Worm (Caenorhabditis elegans) whole organism, L3 larva: ENCODE measurements around the gene K12B6.4.

ENCODE experiments used
- aly-2 ChIP-seq: fragments of 150-350 bp; optimal IDR thresholded peaks from 2 replicates; lab custom pipeline; 2014; ENCODE audit warnings: missing biosample characterization, missing genetic modification characterization
- ceh-28 ChIP-seq: fragments of 150-350 bp; optimal IDR thresholded peaks from 2 replicates; lab custom pipeline; 2014; ENCODE audit warnings: missing biosample characterization, missing genetic modification reagents, missing genetic modification characterization
- ceh-9 ChIP-seq: sonication (generic microtip); optimal IDR thresholded peaks from 2 replicates; lab custom pipeline; 2018; ENCODE audit warnings: missing biosample characterization, missing genetic modification characterization
- daf-12 ChIP-seq: fragments of 150-350 bp; optimal IDR thresholded peaks from 2 replicates; lab custom pipeline; 2014; ENCODE audit warnings: missing biosample characterization, missing genetic modification reagents, missing genetic modification characterization
- egl-27 ChIP-seq: sonication (generic microtip); optimal IDR thresholded peaks from 4 replicates; lab custom pipeline; 2017; ENCODE audit warnings: missing biosample characterization, missing genetic modification reagents, missing genetic modification characterization
- egl-5 ChIP-seq: fragments of 150-350 bp; optimal IDR thresholded peaks from 2 replicates; lab custom pipeline; 2017; ENCODE audit warnings: missing biosample characterization, missing genetic modification reagents, missing genetic modification characterization, inconsistent platforms
- elt-1 ChIP-seq: fragments of 150-350 bp; optimal IDR thresholded peaks from 2 replicates; lab custom pipeline; 2014; ENCODE audit warnings: missing biosample characterization, missing genetic modification characterization
- elt-3 ChIP-seq, 3 experiments: fragments of 150-350 bp in 1 of 3; sonication (generic microtip) in 2 of 3; optimal IDR thresholded peaks; 2 replicates in 2 of 3; 4 replicates in 1 of 3; lab custom pipeline; 2014 to 2017; ENCODE audit warnings: missing biosample characterization in 3 of 3, missing genetic modification characterization in 3 of 3
- eor-1 ChIP-seq, 2 experiments: fragments of 150-350 bp; optimal IDR thresholded peaks; 2 replicates each; lab custom pipeline; 2014 to 2018; ENCODE audit warnings: missing biosample characterization in 2 of 2, missing genetic modification characterization in 2 of 2
- fkh-10 ChIP-seq: sonication (generic microtip); optimal IDR thresholded peaks from 2 replicates; lab custom pipeline; 2017; ENCODE audit warnings: missing biosample characterization, missing genetic modification reagents, missing genetic modification characterization
- hmg-11 ChIP-seq: sonication (generic microtip); optimal IDR thresholded peaks from 2 replicates; lab custom pipeline; 2016; ENCODE audit warnings: missing genetic modification characterization, missing compliant biosample characterization
- jun-1 ChIP-seq: fragments of 150-350 bp; optimal IDR thresholded peaks from 2 replicates; lab custom pipeline; 2014; ENCODE audit warnings: missing biosample characterization, missing genetic modification reagents, missing genetic modification characterization
- lin-15B ChIP-seq: fragments of 150-350 bp; optimal IDR thresholded peaks from 2 replicates; lab custom pipeline; 2014; ENCODE audit warnings: missing biosample characterization, missing genetic modification characterization
- lin-39 ChIP-seq: fragments of 150-350 bp; optimal IDR thresholded peaks from 2 replicates; lab custom pipeline; 2018; ENCODE audit warnings: missing biosample characterization, missing genetic modification reagents, missing genetic modification characterization
- lsy-12 ChIP-seq: sonication (generic microtip); optimal IDR thresholded peaks from 2 replicates; lab custom pipeline; 2016; ENCODE audit warnings: mild to moderate bottlenecking, missing genetic modification characterization, missing compliant biosample characterization
- mdl-1 ChIP-seq: fragments of 150-350 bp; optimal IDR thresholded peaks from 2 replicates; lab custom pipeline; 2014; ENCODE audit warnings: missing biosample characterization, missing genetic modification characterization
- mml-1 ChIP-seq: fragments of 150-350 bp; sonication (generic microtip); optimal IDR thresholded peaks from 3 replicates; lab custom pipeline; 2014; ENCODE audit warnings: missing biosample characterization, missing genetic modification characterization
- nfya-1 ChIP-seq: sonication (generic microtip); optimal IDR thresholded peaks from 2 replicates; lab custom pipeline; 2017; ENCODE audit warnings: missing genetic modification characterization, mild to moderate bottlenecking, missing compliant biosample characterization, antibody characterized with exemption, moderate library complexity; ENCODE audit not compliant: insufficient read depth
- nhr-11 ChIP-seq: fragments of 150-350 bp; optimal IDR thresholded peaks from 2 replicates; lab custom pipeline; 2014; ENCODE audit warnings: missing biosample characterization, missing genetic modification characterization
- nhr-12 ChIP-seq: fragments of 150-350 bp; optimal IDR thresholded peaks from 2 replicates; lab custom pipeline; 2014; ENCODE audit warnings: missing biosample characterization, missing genetic modification characterization
- nhr-25 ChIP-seq: sonication (generic microtip); optimal IDR thresholded peaks from 2 replicates; lab custom pipeline; 2017; ENCODE audit warnings: missing biosample characterization, missing genetic modification characterization
- nhr-28 ChIP-seq: fragments of 150-350 bp; optimal IDR thresholded peaks from 2 replicates; lab custom pipeline; 2014; ENCODE audit warnings: missing biosample characterization, missing genetic modification characterization
- nhr-43 ChIP-seq: sonication (generic microtip); optimal IDR thresholded peaks from 2 replicates; lab custom pipeline; 2016; ENCODE audit warnings: mild to moderate bottlenecking, missing genetic modification characterization, missing compliant biosample characterization; ENCODE audit not compliant: poor library complexity, severe bottlenecking
- nhr-67 ChIP-seq: fragments of 150-350 bp; optimal IDR thresholded peaks from 2 replicates; lab custom pipeline; 2014; ENCODE audit warnings: missing biosample characterization, missing genetic modification characterization
- nhr-76 ChIP-seq: fragments of 150-350 bp; sonication (generic microtip); optimal IDR thresholded peaks from 5 replicates; lab custom pipeline; 2014; ENCODE audit warnings: missing biosample characterization, missing genetic modification characterization
- nhr-77 ChIP-seq: fragments of 150-350 bp; optimal IDR thresholded peaks from 2 replicates; lab custom pipeline; 2014; ENCODE audit warnings: missing biosample characterization, missing genetic modification characterization
- pha-4 ChIP-seq: fragments of 150-350 bp; optimal IDR thresholded peaks from 2 replicates; lab custom pipeline; 2014; ENCODE audit warnings: missing biosample characterization, missing genetic modification reagents, missing genetic modification characterization
- pqm-1 ChIP-seq: fragments of 150-350 bp; optimal IDR thresholded peaks from 2 replicates; lab custom pipeline; 2017; ENCODE audit warnings: missing biosample characterization, missing genetic modification characterization, inconsistent platforms
- skn-1 ChIP-seq: fragments of 150-350 bp; optimal IDR thresholded peaks from 2 replicates; lab custom pipeline; 2014; ENCODE audit warnings: missing biosample characterization, missing genetic modification characterization
- snpc-4 ChIP-seq: fragments of 150-350 bp; optimal IDR thresholded peaks from 2 replicates; lab custom pipeline; 2014; ENCODE audit warnings: missing biosample characterization, missing genetic modification characterization
- zag-1 ChIP-seq: fragments of 150-350 bp; optimal IDR thresholded peaks from 2 replicates; lab custom pipeline; 2014; ENCODE audit warnings: missing biosample characterization, missing genetic modification characterization
- ztf-11 ChIP-seq: fragments of 150-350 bp; optimal IDR thresholded peaks from 2 replicates; lab custom pipeline; 2014; ENCODE audit warnings: missing biosample characterization, missing genetic modification characterization

The K12B6.4 gene

DNA sequence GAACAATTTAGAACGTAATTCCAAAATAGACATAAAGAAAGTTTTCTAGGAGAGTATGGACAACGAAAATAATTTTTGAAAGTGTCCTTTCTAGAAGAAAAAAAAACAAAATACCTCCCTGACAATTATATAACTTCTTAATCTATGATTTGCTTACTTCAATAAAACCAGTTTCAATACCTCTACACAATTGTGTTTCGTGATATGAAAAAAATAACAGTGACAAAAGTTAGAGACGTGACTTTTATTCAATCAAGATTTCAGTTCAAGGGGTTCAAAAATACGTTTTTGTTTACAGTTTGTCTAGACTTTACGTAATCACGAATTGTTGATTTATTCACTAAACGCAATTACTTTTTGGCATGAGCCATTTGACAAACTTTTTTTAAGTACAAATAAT lies 40.2 kb upstream of the K12B6.4 start:
- TF ChIP-seq nhr-76 (tag; lab: Kevin White, UChicago) = no peak
- TF ChIP-seq zag-1 (tag; lab: Kevin White, UChicago) = no peak
- no peak for TF ChIP-seq nhr-11 (tag; lab: Kevin White, UChicago)
- TF ChIP-seq mdl-1 (tag; lab: Kevin White, UChicago) = no peak
- TF ChIP-seq hmg-11 (tag; lab: Kevin White, UChicago) = no peak
- no peak for TF ChIP-seq jun-1 (tag; lab: Kevin White, UChicago)
- TF ChIP-seq ztf-11 (tag; lab: Kevin White, UChicago) = no peak
- no peak for TF ChIP-seq nhr-77

DNA sequence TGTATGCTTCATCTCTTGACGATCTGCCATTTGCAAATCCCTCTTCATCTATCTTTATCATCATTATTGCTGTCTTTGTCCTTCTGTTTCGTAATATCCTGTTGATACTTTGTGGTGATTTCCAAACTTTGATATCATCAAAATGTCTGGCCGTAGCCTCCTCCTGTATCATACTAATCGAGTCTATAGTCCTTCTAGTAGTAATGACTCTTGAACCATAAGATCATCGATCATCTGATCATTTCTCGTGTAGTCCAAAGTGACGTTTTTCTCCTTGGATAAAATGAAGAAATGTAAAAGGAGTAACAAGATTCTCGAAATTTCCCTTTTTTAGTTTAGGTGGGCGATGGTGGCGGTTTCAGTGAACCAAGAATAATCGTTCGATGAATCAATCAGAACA lies 38.3 kb upstream of the K12B6.4 start:
- TF ChIP-seq zag-1 (tag; lab: Kevin White, UChicago) (no peak), nhr-25 (tag; lab: Kevin White, UChicago) (peak; percentile 18), nhr-43 (tag; lab: Kevin White, UChicago) (peak; percentile 44), elt-3 (tag; optimal IDR thresholded peaks at IDR 0.05; lab: Kevin White, UChicago) (peak in 1 of 3 experiments; percentile 36), ceh-9 (tag; lab: Kevin White, UChicago) (no peak), mml-1 (tag; lab: Kevin White, UChicago) (no peak), fkh-10 (GFP tag; lab: Kevin White, UChicago) (no peak), hmg-11 (tag; lab: Kevin White, UChicago) (no peak), jun-1 (tag; lab: Kevin White, UChicago) (no peak)

- no peak for TF ChIP-seq nfya-1
- peak; percentile 34 for TF ChIP-seq nhr-43 (tag; lab: Kevin White, UChicago)
- peak; percentile 45 for TF ChIP-seq nhr-25 (tag; lab: Kevin White, UChicago)
- TF ChIP-seq lin-15B (tag; lab: Kevin White, UChicago) = no peak
- peak; percentile 0 for TF ChIP-seq elt-1 (tag; lab: Kevin White, UChicago)
Observed at ce11 chrV:6317928-6318327, 36.9 kb upstream of the K12B6.4 start.

ce11 chrV:6316632-6317031 lies 35.6 kb upstream of the K12B6.4 start, which contains the start of gene cest-24:
TSS of gene cest-24 (plus strand) at chrV:6316932.
- TF ChIP-seq nhr-12 (tag; lab: Kevin White, UChicago) = no peak
- TF ChIP-seq skn-1 = no peak
- no peak for TF ChIP-seq snpc-4
- no peak for TF ChIP-seq nhr-11 (tag; lab: Kevin White, UChicago)
- TF ChIP-seq eor-1 (tag; optimal IDR thresholded peaks at IDR 0.05; lab: Kevin White, UChicago) = no peak
- no peak for TF ChIP-seq elt-3 (tag; optimal IDR thresholded peaks at IDR 0.05; lab: Kevin White, UChicago)

- TF ChIP-seq lin-39 (tag; lab: Kevin White, UChicago) (no peak), snpc-4 (no peak), aly-2 (tag; lab: Kevin White, UChicago) (no peak), nhr-25 (tag; lab: Kevin White, UChicago) (no peak), pha-4 (no peak), zag-1 (tag; lab: Kevin White, UChicago) (no peak), daf-12 (tag; lab: Kevin White, UChicago) (no peak), nhr-12 (tag; lab: Kevin White, UChicago) (no peak), ceh-28 (no peak), lin-15B (tag; lab: Kevin White, UChicago) (no peak), egl-5 (no peak), hmg-11 (tag; lab: Kevin White, UChicago) (no peak), pqm-1 (no peak), nhr-67 (no peak), nhr-76 (tag; lab: Kevin White, UChicago) (no peak), lsy-12 (no peak)
- TF ChIP-seq, all 47 proteins: peak for 0
Observed at ce11 chrV:6311936-6312335, 30.9 kb upstream of the K12B6.4 start.

DNA sequence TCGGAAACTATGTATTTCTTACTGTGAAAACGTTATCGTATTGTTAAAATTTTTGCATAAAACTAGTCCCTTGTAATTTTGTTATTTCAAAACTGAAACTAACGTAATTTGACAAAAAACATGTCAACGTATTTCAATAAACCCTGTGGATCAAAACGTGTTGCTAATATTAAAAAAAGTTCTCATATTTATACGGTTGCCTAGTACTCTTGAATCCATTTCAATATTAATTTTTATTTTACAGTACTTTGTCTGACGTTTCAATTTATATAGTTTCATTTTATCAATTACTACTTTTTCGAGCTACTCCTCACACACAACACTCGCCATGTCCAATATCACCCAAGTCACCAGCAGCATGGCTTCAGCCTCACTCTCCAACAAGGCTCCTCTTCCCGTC lies 22.4 kb upstream of the K12B6.4 start, which contains the start of gene sago-1:
sago-1 (plus strand) TSS at position 301 of the 400 bp plus-strand sequence.
- TF ChIP-seq nhr-28 (tag; lab: Kevin White, UChicago) (no peak), fkh-10 (GFP tag; lab: Kevin White, UChicago) (no peak), ceh-28 (no peak), egl-27 (tag; lab: Kevin White, UChicago) (no peak), lin-15B (tag; lab: Kevin White, UChicago) (no peak), pha-4 (no peak)
